Fruit fly (Drosophila melanogaster): ENCODE measurements around the gene Rnp4F.

Gene Rnp4F

dm6 chrX:5349899-5350575 is 27.5 kb upstream of the Rnp4F start (continued):
- no peak for TF ChIP-seq CG16779 (tag; optimal IDR thresholded peaks at IDR 0.05)
- no peak for TF ChIP-seq Lpt (GFP tag; optimal IDR thresholded peaks at IDR 0.05)
- peak; percentile 42; the same call in 2 of the 3 replicates for TF ChIP-seq eg (GFP tag; IDR thresholded peaks at IDR 0.05)
- TF ChIP-seq cyc (GFP tag; optimal IDR thresholded peaks at IDR 0.05): no peak
- no peak for TF ChIP-seq CG11762 (GFP tag; optimal IDR thresholded peaks at IDR 0.05; ENCODE audit: insufficient read depth)
- no peak for TF ChIP-seq CG34406 (GFP tag; optimal IDR thresholded peaks at IDR 0.05)
- no peak for TF ChIP-seq ss (GFP tag; optimal IDR thresholded peaks at IDR 0.05)
- TF ChIP-seq CG11902 (GFP tag; optimal IDR thresholded peaks at IDR 0.05): no peak
- no peak for TF ChIP-seq Ets96B (tag; optimal IDR thresholded peaks at IDR 0.05)
- TF ChIP-seq CG10631 (GFP tag; optimal IDR thresholded peaks at IDR 0.05): no peak
- no peak for TF ChIP-seq Blimp-1 (GFP tag; optimal IDR thresholded peaks at IDR 0.05)
- no peak for TF ChIP-seq Sox14 (GFP tag; optimal IDR thresholded peaks at IDR 0.05)
- TF ChIP-seq fd85E (GFP tag; optimal IDR thresholded peaks at IDR 0.05): no peak
- TF ChIP-seq Ets21C (GFP tag; optimal IDR thresholded peaks at IDR 0.05): no peak
- TF ChIP-seq Gug (GFP tag; IDR thresholded peaks at IDR 0.05): peak; percentile 30; the same call in 1 of the 2 replicates
- no peak for TF ChIP-seq Eip75B (GFP tag; optimal IDR thresholded peaks at IDR 0.05)

dm6 chrX:5339970-5340369 is 17.5 kb upstream of the Rnp4F start, which contains the start of gene SK:
Gene SK (plus strand): TSS chrX:5340236.
- no peak for TF ChIP-seq dsx (GFP tag; optimal IDR thresholded peaks at IDR 0.05; ENCODE audit: poor library complexity, severe bottlenecking)
- no peak for TF ChIP-seq salr (GFP tag; optimal IDR thresholded peaks at IDR 0.05)
- TF ChIP-seq CG3919 (GFP tag; optimal IDR thresholded peaks at IDR 0.05): no peak
- TF ChIP-seq vri (GFP tag; optimal IDR thresholded peaks at IDR 0.05): no peak
- peak; percentile 19; the same call in 1 of the 2 replicates for TF ChIP-seq CG15336 (GFP tag; IDR thresholded peaks at IDR 0.05)
- no peak for TF ChIP-seq Blimp-1 (GFP tag; optimal IDR thresholded peaks at IDR 0.05)
- peak; percentile 27; the same call in 1 of the 3 replicates for TF ChIP-seq eg (GFP tag; IDR thresholded peaks at IDR 0.05)
- TF ChIP-seq Gug (GFP tag; IDR thresholded peaks at IDR 0.05): no peak
- TF ChIP-seq achi (GFP tag; optimal IDR thresholded peaks at IDR 0.05): no peak
- no peak for TF ChIP-seq Eip78C (GFP tag)
- 0 out of 3 replicates have a peak, but pooled peaks have one; percentile 21 for TF ChIP-seq CG6163 (GFP tag; IDR thresholded peaks at IDR 0.05)
- TF ChIP-seq Lpt (GFP tag; optimal IDR thresholded peaks at IDR 0.05): no peak

- no peak for TF ChIP-seq Sox14 (GFP tag; optimal IDR thresholded peaks at IDR 0.05)
- TF ChIP-seq Ets21C (GFP tag; optimal IDR thresholded peaks at IDR 0.05): no peak
- TF ChIP-seq CG34406 (GFP tag; optimal IDR thresholded peaks at IDR 0.05): no peak
- no peak for TF ChIP-seq svp (GFP tag)
- TF ChIP-seq Lpt (GFP tag; optimal IDR thresholded peaks at IDR 0.05): no peak
- TF ChIP-seq CG32006 (GFP tag; optimal IDR thresholded peaks at IDR 0.05): peak; percentile 27
- TF ChIP-seq Met (GFP tag; optimal IDR thresholded peaks at IDR 0.05): no peak
- TF ChIP-seq Ets96B (tag; optimal IDR thresholded peaks at IDR 0.05): no peak
Measured at dm6 chrX:5338435-5338834, 15.9 kb upstream of the Rnp4F start.

dm6 chrX:5337316-5337715 is 14.8 kb upstream of the Rnp4F start:
- TF ChIP-seq fd59A (GFP tag; optimal IDR thresholded peaks at IDR 0.05) (no peak), Gug (GFP tag; IDR thresholded peaks at IDR 0.05) (no peak), Smox (GFP tag; optimal IDR thresholded peaks at IDR 0.05) (no peak), vri (GFP tag; optimal IDR thresholded peaks at IDR 0.05) (no peak), Eip75B (GFP tag; optimal IDR thresholded peaks at IDR 0.05) (no peak), Sox14 (GFP tag; optimal IDR thresholded peaks at IDR 0.05) (no peak), CG8319 (GFP tag; optimal IDR thresholded peaks at IDR 0.05) (peak; percentile 20), cyc (GFP tag; optimal IDR thresholded peaks at IDR 0.05) (no peak), CG7368 (GFP tag; optimal IDR thresholded peaks at IDR 0.05) (no peak)

dm6 chrX:5336722-5337121 is 14.2 kb upstream of the Rnp4F start:
- no peak for TF ChIP-seq fd85E (GFP tag; optimal IDR thresholded peaks at IDR 0.05)
- TF ChIP-seq CG6276 (GFP tag; optimal IDR thresholded peaks at IDR 0.05): peak; percentile 64
- no peak for TF ChIP-seq fkh (GFP tag; optimal IDR thresholded peaks at IDR 0.05)
- peak; percentile 21 for TF ChIP-seq Ets96B (tag; optimal IDR thresholded peaks at IDR 0.05)
- TF ChIP-seq lz (GFP tag; optimal IDR thresholded peaks at IDR 0.05): peak; percentile 73
- peak; percentile 57 for TF ChIP-seq achi (GFP tag; optimal IDR thresholded peaks at IDR 0.05)
- peak; percentile 63 for TF ChIP-seq CG11902 (GFP tag; optimal IDR thresholded peaks at IDR 0.05)
- peak; percentile 67 for TF ChIP-seq CG8119 (GFP tag; IDR thresholded peaks at IDR 0.05)
- peak; percentile 45 for TF ChIP-seq acj6 (GFP tag; optimal IDR thresholded peaks at IDR 0.05)
- TF ChIP-seq vri (GFP tag; optimal IDR thresholded peaks at IDR 0.05): peak; percentile 15
- no peak for TF ChIP-seq Lpt (GFP tag; optimal IDR thresholded peaks at IDR 0.05)
- peak; percentile 74 for TF ChIP-seq Sox102F (GFP tag; optimal IDR thresholded peaks at IDR 0.05)
- peak; percentile 20 for TF ChIP-seq dac (GFP tag; optimal IDR thresholded peaks at IDR 0.05)
- no peak for TF ChIP-seq salr (GFP tag; optimal IDR thresholded peaks at IDR 0.05)
- TF ChIP-seq Smox (GFP tag; optimal IDR thresholded peaks at IDR 0.05): peak; percentile 60
- no peak for TF ChIP-seq Hr38 (GFP tag; optimal IDR thresholded peaks at IDR 0.05)
- peak; percentile 43; the same call in 1 of the 3 replicates for TF ChIP-seq eg (GFP tag; IDR thresholded peaks at IDR 0.05)
- TF ChIP-seq esn (GFP tag; optimal IDR thresholded peaks at IDR 0.05): peak; percentile 78
- peak; percentile 68 for TF ChIP-seq cyc (GFP tag; optimal IDR thresholded peaks at IDR 0.05)
- peak; percentile 19 for TF ChIP-seq Hr4 (GFP tag; optimal IDR thresholded peaks at IDR 0.05)
